Fruit fly (Drosophila melanogaster) whole organism, pupa: Measurements from ENCODE around the gene Hk.

Source experiments
- CG12605 ChIP-seq: fragments of 200-800 bp; sonication (Bioruptor generic); IDR thresholded peaks from 2 replicates; pipeline ENCODE4 v1.3.6; 2022; ENCODE audit warnings: missing biosample characterization, missing genetic modification characterization
- CG13204 ChIP-seq: fragments of 200-800 bp; sonication (Bioruptor generic); optimal IDR thresholded peaks from 2 replicates; lab custom pipeline; 2018; ENCODE audit warnings: missing biosample characterization, mild to moderate bottlenecking, missing genetic modification characterization, moderate library complexity
- CG14655 ChIP-seq: fragments of 200-800 bp; sonication (Bioruptor generic); optimal IDR thresholded peaks from 3 replicates; lab custom pipeline; 2017; ENCODE audit warnings: mild to moderate bottlenecking, missing biosample characterization, missing genetic modification reagents, missing genetic modification characterization
- CG15710 ChIP-seq: fragments of 200-800 bp; sonication (Bioruptor generic); optimal IDR thresholded peaks from 2 replicates; lab custom pipeline; 2018; ENCODE audit warnings: missing biosample characterization, mild to moderate bottlenecking, missing genetic modification characterization, moderate library complexity
- CG32121 ChIP-seq: fragments of 200-800 bp; sonication (Bioruptor generic); IDR thresholded peaks from 2 replicates; pipeline ENCODE4 v1.3.6; 2022; ENCODE audit warnings: missing biosample characterization, missing genetic modification characterization
- CG34367 ChIP-seq: fragments of 200-800 bp; sonication (Bioruptor generic); optimal IDR thresholded peaks from 2 replicates; lab custom pipeline; 2018; ENCODE audit warnings: missing biosample characterization, mild to moderate bottlenecking, missing genetic modification characterization
- CG4496 ChIP-seq: fragments of 200-800 bp; sonication (Bioruptor generic); IDR thresholded peaks from 3 replicates; pipeline ENCODE4 v1.3.6; 2022; ENCODE audit warnings: missing biosample characterization, missing genetic modification characterization
- CG8159 ChIP-seq: fragments of 200-800 bp; sonication (Bioruptor generic); optimal IDR thresholded peaks from 3 replicates; lab custom pipeline; 2018; ENCODE audit warnings: missing biosample characterization, mild to moderate bottlenecking, missing genetic modification characterization, moderate library complexity
- Snoo ChIP-seq: fragments of 200-800 bp; sonication (Bioruptor generic); optimal IDR thresholded peaks from 3 replicates; lab custom pipeline; 2017; ENCODE audit warnings: missing biosample characterization, mild to moderate bottlenecking, missing genetic modification characterization, inconsistent platforms
- fd96Ca ChIP-seq: fragments of 200-800 bp; sonication (Bioruptor generic); IDR thresholded peaks from 3 replicates; pipeline ENCODE4 v1.3.6; 2022; ENCODE audit warnings: missing biosample characterization, missing genetic modification characterization

- TF ChIP-seq CG32121 (GFP tag; lab: Robert Waterston, UW) (no peak), CG4496 (GFP tag; lab: Robert Waterston, UW) (no peak), CG15710 (tag; lab: Kevin White, UChicago) (no peak), CG8159 (tag; lab: Kevin White, UChicago) (no peak), Snoo (no peak), CG34367 (no peak), CG14655 (GFP tag; lab: Kevin White, UChicago) (no peak), fd96Ca (no peak), CG13204 (GFP tag; lab: Kevin White, UChicago) (no peak), CG12605 (GFP tag; lab: Robert Waterston, UW) (no peak)
Observed at dm6 chrX:10241919-10242318, 21.4 kb downstream of the Hk start.
